Worm (Caenorhabditis elegans) whole organism, L4 larva: ENCODE results near the gene hpo-29.

Source experiments
- D1046.2 ChIP-seq: fragments of 200-800 bp; sonication (Bioruptor generic); IDR thresholded peaks from 2 replicates; pipeline ENCODE4 v1.3.6; 2022; ENCODE audit warnings: missing genetic modification characterization, missing compliant biosample characterization
- F10B5.3 ChIP-seq: sonication (generic microtip); optimal IDR thresholded peaks from 2 replicates; lab custom pipeline; 2016; ENCODE audit warnings: mild to moderate bottlenecking, missing genetic modification characterization, missing compliant biosample characterization
- F37D6.2 ChIP-seq: sonication (generic microtip); optimal IDR thresholded peaks from 2 replicates; lab custom pipeline; 2016; ENCODE audit warnings: mild to moderate bottlenecking, missing genetic modification characterization, missing compliant biosample characterization
- F49E8.2 ChIP-seq: sonication (generic microtip); optimal IDR thresholded peaks from 2 replicates; lab custom pipeline; 2016; ENCODE audit warnings: missing compliant biosample characterization, mild to moderate bottlenecking, missing genetic modification characterization, borderline replicate concordance
- aha-1 ChIP-seq: fragments of 150-350 bp; peaks from one replicate; lab custom pipeline; 2014; ENCODE audit warnings: missing biosample characterization, missing genetic modification characterization
- aly-2 ChIP-seq: sonication (generic microtip); optimal IDR thresholded peaks from 2 replicates; lab custom pipeline; 2018; ENCODE audit warnings: missing biosample characterization, missing genetic modification characterization
- ceh-28 ChIP-seq: fragments of 150-350 bp; optimal IDR thresholded peaks from 2 replicates; lab custom pipeline; 2014; ENCODE audit warnings: missing biosample characterization, missing genetic modification reagents, missing genetic modification characterization
- ceh-62 ChIP-seq: sonication (generic microtip); optimal IDR thresholded peaks from 2 replicates; lab custom pipeline; 2017; ENCODE audit warnings: missing biosample characterization, missing genetic modification characterization
- ceh-82 ChIP-seq: sonication (generic microtip); optimal IDR thresholded peaks from 2 replicates; lab custom pipeline; 2017; ENCODE audit warnings: missing biosample characterization, missing genetic modification characterization
- cey-2 ChIP-seq: sonication (generic microtip); optimal IDR thresholded peaks from 3 replicates; lab custom pipeline; 2017; ENCODE audit warnings: missing genetic modification characterization, mild to moderate bottlenecking, missing compliant biosample characterization, antibody characterized with exemption, borderline replicate concordance; ENCODE audit not compliant: insufficient read depth
- daf-19 ChIP-seq: fragments of 200-800 bp; sonication (Bioruptor generic); conservative IDR thresholded peaks from 2 replicates; pipeline ENCODE4 v1.3.6; 2022; ENCODE audit warnings: missing genetic modification characterization, missing compliant biosample characterization
- daf-8 ChIP-seq: fragments of 200-800 bp; sonication (Bioruptor generic); IDR thresholded peaks from 2 replicates; pipeline ENCODE4 v1.3.6; 2022; ENCODE audit warnings: missing genetic modification characterization, missing compliant biosample characterization
- dpl-1 ChIP-seq: fragments of 150-350 bp; optimal IDR thresholded peaks from 2 replicates; lab custom pipeline; 2014; ENCODE audit warnings: missing biosample characterization, missing genetic modification reagents, missing genetic modification characterization
- fkh-10 ChIP-seq: fragments of 150-350 bp; optimal IDR thresholded peaks from 2 replicates; lab custom pipeline; 2014; ENCODE audit warnings: missing biosample characterization, missing genetic modification reagents, missing genetic modification characterization
- lin-13 ChIP-seq: fragments of 150-350 bp; optimal IDR thresholded peaks from 2 replicates; lab custom pipeline; 2014; ENCODE audit warnings: missing biosample characterization, missing genetic modification reagents, missing genetic modification characterization
- mdt-29 ChIP-seq: fragments of 200-800 bp; sonication (Bioruptor generic); IDR thresholded peaks from 2 replicates; pipeline ENCODE4 v1.3.6; 2022; ENCODE audit warnings: missing genetic modification reagents, missing genetic modification characterization, missing compliant biosample characterization
- mxl-2 ChIP-seq: fragments of 200-800 bp; sonication (Bioruptor generic); conservative IDR thresholded peaks from 2 replicates; pipeline ENCODE4 v1.3.6; 2022; ENCODE audit warnings: missing genetic modification reagents, missing genetic modification characterization, missing compliant biosample characterization
- mxl-3 ChIP-seq: fragments of 200-800 bp; sonication (Bioruptor generic); optimal IDR thresholded peaks from 2 replicates; lab custom pipeline; 2018; ENCODE audit warnings: mild to moderate bottlenecking, missing genetic modification characterization, missing compliant biosample characterization
- nhr-10 ChIP-seq: fragments of 150-350 bp; optimal IDR thresholded peaks from 2 replicates; lab custom pipeline; 2014; ENCODE audit warnings: missing biosample characterization, missing genetic modification characterization
- nhr-237 ChIP-seq: sonication (generic microtip); optimal IDR thresholded peaks from 2 replicates; lab custom pipeline; 2017; ENCODE audit warnings: missing biosample characterization, missing genetic modification characterization
- nhr-25 ChIP-seq: sonication (generic microtip); optimal IDR thresholded peaks from 2 replicates; lab custom pipeline; 2017; ENCODE audit warnings: missing genetic modification characterization, mild to moderate bottlenecking, missing compliant biosample characterization, antibody characterized with exemption, moderate library complexity, borderline replicate concordance; ENCODE audit not compliant: insufficient read depth
- nhr-41 ChIP-seq: fragments of 200-800 bp; sonication (Bioruptor generic); IDR thresholded peaks from 2 replicates; pipeline ENCODE4 v1.3.6; 2022; ENCODE audit warnings: missing genetic modification reagents, missing genetic modification characterization, missing compliant biosample characterization
- nhr-42 ChIP-seq: fragments of 200-800 bp; sonication (Bioruptor generic); IDR thresholded peaks from 2 replicates; pipeline ENCODE4 v1.3.6; 2022; ENCODE audit warnings: missing genetic modification characterization, missing compliant biosample characterization
- nhr-6 ChIP-seq: fragments of 150-350 bp; optimal IDR thresholded peaks from 2 replicates; lab custom pipeline; 2014; ENCODE audit warnings: missing biosample characterization, missing genetic modification characterization
- php-3 ChIP-seq: fragments of 200-800 bp; sonication (Bioruptor generic); IDR thresholded peaks from 2 replicates; pipeline ENCODE4 v1.3.6; 2022; ENCODE audit warnings: missing genetic modification reagents, missing genetic modification characterization, missing compliant biosample characterization
- pqm-1 ChIP-seq: sonication (generic microtip); optimal IDR thresholded peaks from 2 replicates; lab custom pipeline; 2017; ENCODE audit warnings: missing biosample characterization, missing genetic modification characterization
- unc-130 ChIP-seq: sonication (generic microtip); optimal IDR thresholded peaks from 2 replicates; lab custom pipeline; 2016; ENCODE audit warnings: missing genetic modification reagents, missing genetic modification characterization, missing compliant biosample characterization
- unc-62 ChIP-seq, 3 experiments: fragments of 150-350 bp in 1 of 3; sonication (generic microtip); optimal IDR thresholded peaks in 2 of 3; peaks in 1 of 3; 1 replicate in 1 of 3; 2 replicates in 2 of 3; lab custom pipeline; 2014 to 2017; ENCODE audit warnings: missing biosample characterization in 3 of 3, missing genetic modification characterization in 3 of 3, missing genetic modification reagents in 3 of 3, missing genotype in 1 of 3
- vab-7 ChIP-seq: fragments of 200-800 bp; sonication (Bioruptor generic); IDR thresholded peaks from 2 replicates; pipeline ENCODE4 v1.3.6; 2022; ENCODE audit warnings: missing genetic modification reagents, missing genetic modification characterization, missing compliant biosample characterization
- zag-1 ChIP-seq: fragments of 150-350 bp; optimal IDR thresholded peaks from 2 replicates; lab custom pipeline; 2014; ENCODE audit warnings: missing biosample characterization, missing genetic modification characterization
- zfp-2 ChIP-seq: sonication (generic microtip); optimal IDR thresholded peaks from 2 replicates; lab custom pipeline; 2016; ENCODE audit warnings: mild to moderate bottlenecking, missing genetic modification characterization, missing compliant biosample characterization

Gene hpo-29

DNA sequence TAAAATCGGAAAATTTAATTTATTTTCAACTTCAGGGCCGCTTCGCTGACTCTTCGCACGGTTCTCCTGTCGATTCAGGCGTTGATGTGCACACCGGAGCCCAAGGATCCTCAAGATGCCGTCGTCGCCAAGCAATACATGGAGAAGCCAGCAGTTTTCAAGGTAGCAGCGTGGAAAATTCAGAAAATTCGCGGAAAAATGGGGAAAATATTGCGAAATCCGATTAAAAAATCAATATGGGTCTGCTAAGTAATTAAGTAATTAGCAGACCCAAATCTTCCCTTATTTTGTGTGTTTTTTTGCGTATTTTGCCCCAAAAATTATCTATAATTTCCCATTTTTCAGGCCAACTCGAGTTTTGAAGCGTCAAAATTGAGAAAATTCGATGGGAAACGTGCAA is 46.4 kb upstream of the hpo-29 start:
- no peak for TF ChIP-seq nhr-6 (tag; lab: Kevin White, UChicago)
- no peak for TF ChIP-seq nhr-25 (tag; lab: Kevin White, UChicago)
- no peak for TF ChIP-seq daf-8
- TF ChIP-seq aha-1 (tag; lab: Kevin White, UChicago), result peak; percentile 79

ce11 chrIII:190686-191085 is 45.0 kb upstream of the hpo-29 start, which contains the start of gene cox-17:
TSS of gene cox-17 (plus strand) at chrIII:190986.
- no peak for TF ChIP-seq ceh-28
- peak; percentile 12; the same call in 1 of the 2 replicates for TF ChIP-seq nhr-42

ce11 chrIII:191803-192202 is 43.8 kb upstream of the hpo-29 start, which contains the start of gene sec-20:
TSS of gene sec-20 (plus strand) at chrIII:192103.
- no peak for TF ChIP-seq nhr-237 (tag; lab: Kevin White, UChicago)
- TF ChIP-seq, all 104 proteins: peak for 0

- TF ChIP-seq aly-2 (no peak), zag-1 (no peak)
- TF ChIP-seq, all 104 proteins: peak for 0
These were observed 41.5 kb upstream of the hpo-29 start, which contains the start of gene F40G9.17 for ce11 chrIII:194160-194559. TSS of gene F40G9.17 (plus strand) at chrIII:194460.

ce11 chrIII:203953-204352 is 31.7 kb upstream of the hpo-29 start:
- TF ChIP-seq ceh-82 (tag; lab: Kevin White, UChicago), result no peak
- TF ChIP-seq daf-19 (GFP tag; lab: Robert Waterston, UW), result no peak
- TF ChIP-seq php-3, result no peak
- no peak for TF ChIP-seq dpl-1 (GFP tag; lab: Kevin White, UChicago)
- TF ChIP-seq nhr-10, result no peak
- TF ChIP-seq ceh-28, result peak; percentile 98
- peak in 1 of 2 experiments; percentile 53 for TF ChIP-seq unc-62 (GFP tag; optimal IDR thresholded peaks at IDR 0.05 in 1 of 2; lab: Kevin White, UChicago)
- TF ChIP-seq unc-62 (tag; optimal IDR thresholded peaks at IDR 0.05; lab: Kevin White, UChicago), result no peak
- no peak for TF ChIP-seq lin-13
- TF ChIP-seq F10B5.3, result no peak
- TF ChIP-seq F37D6.2 (tag; lab: Kevin White, UChicago), result no peak

DNA sequence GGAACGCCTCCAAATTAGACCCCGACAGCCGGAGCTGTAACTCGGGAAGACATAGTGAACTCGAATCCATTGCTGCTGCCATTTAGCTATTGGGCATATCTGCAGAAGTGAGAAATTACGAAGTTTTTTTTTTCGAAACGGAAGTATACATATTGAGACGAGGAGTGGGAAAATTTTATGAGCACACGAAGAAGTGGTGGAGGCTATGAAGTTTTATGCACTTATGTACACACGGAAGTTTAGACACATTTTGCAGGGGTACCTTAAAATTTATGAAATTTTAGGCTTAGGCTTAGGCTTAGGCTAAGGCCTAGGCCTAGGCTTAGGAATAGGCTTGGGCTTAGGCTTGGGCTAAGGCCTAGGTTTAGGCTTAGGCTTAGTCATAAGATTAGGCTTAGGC is 28.6 kb upstream of the hpo-29 start, which contains the start of gene W10C4.1:
Gene W10C4.1 (minus strand): TSS at position 101 of the 400 bp plus-strand sequence.
- TF ChIP-seq unc-62 (GFP tag; optimal IDR thresholded peaks at IDR 0.05 in 1 of 2; lab: Kevin White, UChicago) (no peak), unc-62 (tag; optimal IDR thresholded peaks at IDR 0.05; lab: Kevin White, UChicago) (no peak), cey-2 (tag; lab: Kevin White, UChicago) (no peak), fkh-10 (GFP tag; lab: Kevin White, UChicago) (no peak), vab-7 (GFP tag; lab: Robert Waterston, UW) (no peak), F49E8.2 (tag; lab: Kevin White, UChicago) (no peak), mxl-3 (GFP tag; lab: Kevin White, UChicago) (no peak), mdt-29 (no peak), ceh-62 (tag; lab: Kevin White, UChicago) (no peak)

DNA sequence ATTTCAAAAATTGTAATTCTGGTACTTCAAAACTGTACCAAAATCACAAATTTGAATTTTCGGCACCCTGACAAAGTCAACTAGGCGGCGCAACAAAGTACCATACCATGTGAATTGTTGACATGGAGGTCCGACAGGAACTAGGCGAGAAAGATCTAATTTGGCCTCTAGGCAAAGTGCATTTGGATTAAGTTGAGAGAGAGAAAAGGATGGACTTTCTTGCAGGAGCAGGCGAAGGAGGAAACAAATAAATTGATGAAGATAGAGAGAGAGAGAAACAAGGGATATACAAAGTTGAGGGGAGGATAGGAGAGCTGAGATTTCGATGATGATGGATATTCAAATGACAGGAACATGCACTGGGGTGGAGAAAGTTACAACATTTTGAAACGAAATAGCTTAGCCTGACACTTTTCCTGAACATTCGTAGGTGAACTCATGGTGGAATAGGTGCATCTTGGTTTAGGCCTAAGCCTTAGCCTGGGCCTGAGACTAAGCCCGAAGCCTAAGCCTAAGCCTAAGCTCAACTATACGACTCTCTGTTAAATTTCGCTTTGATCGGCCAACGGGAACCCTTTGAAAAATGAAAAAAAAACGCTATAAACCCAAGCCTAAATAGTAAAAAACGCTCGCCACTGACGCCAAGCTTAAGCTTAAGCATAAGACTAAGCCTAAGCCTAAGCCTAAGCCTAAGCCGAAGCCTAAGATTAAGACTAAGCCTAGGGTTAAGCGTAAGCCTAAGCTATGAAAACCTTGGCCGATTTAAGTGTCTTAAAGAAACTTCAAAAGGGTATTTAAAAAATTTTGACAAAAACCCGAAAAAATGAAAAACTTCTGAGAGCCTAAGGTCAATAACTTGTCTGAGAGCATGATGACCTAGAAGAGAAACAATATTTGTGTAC is 26.6 kb upstream of the hpo-29 start:
- TF ChIP-seq unc-130 (GFP tag; lab: Kevin White, UChicago), result no peak
- TF ChIP-seq mxl-2 (GFP tag; lab: Robert Waterston, UW), result no peak
- TF ChIP-seq nhr-41 (GFP tag; lab: Robert Waterston, UW), result no peak
- TF ChIP-seq daf-8, result no peak
- TF ChIP-seq pqm-1 (tag; lab: Kevin White, UChicago), result no peak
- TF ChIP-seq D1046.2 (GFP tag; lab: Robert Waterston, UW), result no peak
- TF ChIP-seq aha-1 (tag; lab: Kevin White, UChicago), result peak; percentile 94
- no peak for TF ChIP-seq zfp-2
- TF ChIP-seq, all 104 proteins: peak for 1
